Fruit fly (Drosophila melanogaster): ENCODE measurements around the gene amn.

DNA sequence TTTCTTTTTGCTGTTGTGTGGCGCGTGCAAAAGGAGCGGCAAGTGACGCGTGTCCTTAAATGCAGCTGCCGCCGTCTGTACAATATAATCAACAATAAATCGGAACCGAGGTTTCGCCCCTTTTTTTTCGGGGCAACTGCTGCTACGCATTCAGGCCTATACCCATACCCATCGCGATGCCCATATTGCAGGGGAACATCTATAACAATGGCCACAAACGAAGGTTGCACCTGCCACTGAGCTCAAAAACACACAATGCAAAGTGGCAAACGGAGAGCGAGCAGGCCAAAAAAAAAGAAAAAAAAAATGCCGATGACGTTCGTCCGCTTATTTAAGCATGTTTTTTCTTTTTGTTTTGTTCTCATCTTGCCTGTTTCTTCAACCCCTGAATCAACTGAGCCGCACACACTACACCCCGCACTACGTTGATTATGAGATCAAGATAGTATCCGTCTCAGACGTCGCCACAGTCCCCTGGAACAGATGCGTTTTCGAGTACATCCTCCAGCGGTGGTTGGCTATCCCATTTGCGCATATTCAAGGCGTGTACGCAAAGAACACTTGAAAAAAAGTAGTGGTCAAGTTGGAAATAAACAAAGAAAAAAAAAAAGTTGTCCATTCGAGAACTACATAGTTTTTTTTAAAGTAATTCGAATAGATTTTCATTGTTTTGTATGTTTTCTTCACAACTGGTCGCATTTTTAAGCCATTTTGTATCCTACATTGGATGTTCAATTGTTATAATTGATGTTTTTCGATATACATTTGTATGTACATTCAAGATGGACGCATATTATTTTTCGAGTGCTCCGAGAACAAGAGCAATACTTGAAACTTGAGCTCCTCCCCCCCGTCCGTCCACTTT, 47.2 kb downstream of the amn start:
- TF ChIP-seq OdsH (GFP tag; optimal IDR thresholded peaks at IDR 0.05) (peak; percentile 42), Myc (optimal IDR thresholded peaks at IDR 0.05) (no peak)
